Fruit fly (Drosophila melanogaster) whole organism, prepupa: ENCODE data around the gene CG12010.

Experiments
- Blimp-1 ChIP-seq: fragments of 200-800 bp; sonication (Bioruptor generic); optimal IDR thresholded peaks from 3 replicates; lab custom pipeline; 2017; ENCODE audit warnings: missing biosample characterization, missing genetic modification characterization, mild to moderate bottlenecking, moderate library complexity, missing genetic modification reagents
- CG10631 ChIP-seq: fragments of 200-800 bp; sonication (Bioruptor generic); optimal IDR thresholded peaks from 2 replicates; lab custom pipeline; 2016; ENCODE audit warnings: missing biosample characterization, missing genetic modification characterization
- CG10669 ChIP-seq: fragments of 200-800 bp; sonication (Bioruptor generic); optimal IDR thresholded peaks from 3 replicates; lab custom pipeline; 2018; ENCODE audit warnings: missing biosample characterization, mild to moderate bottlenecking, missing genetic modification characterization, moderate library complexity
- CG11294 ChIP-seq: fragments of 200-800 bp; sonication (Bioruptor generic); IDR thresholded peaks from 2 replicates; pipeline ENCODE4 v1.3.6; 2022; ENCODE audit warnings: missing biosample characterization, missing genetic modification characterization
- CG11762 ChIP-seq: fragments of 200-800 bp; sonication (Bioruptor generic); optimal IDR thresholded peaks from 3 replicates; lab custom pipeline; 2016; ENCODE audit warnings: missing biosample characterization, missing genetic modification characterization; ENCODE audit not compliant: insufficient read depth
- CG11902 ChIP-seq: fragments of 200-800 bp; sonication (Bioruptor generic); optimal IDR thresholded peaks from 3 replicates; lab custom pipeline; 2016; ENCODE audit warnings: missing biosample characterization, missing genetic modification characterization
- CG16779 ChIP-seq: fragments of 200-800 bp; sonication (Bioruptor generic); optimal IDR thresholded peaks from 3 replicates; lab custom pipeline; 2017; ENCODE audit warnings: missing biosample characterization, mild to moderate bottlenecking, missing genetic modification characterization
- CG3032 ChIP-seq: fragments of 200-800 bp; optimal IDR thresholded peaks from 2 replicates; lab custom pipeline; 2019; ENCODE audit warnings: missing biosample characterization, mild to moderate bottlenecking, missing genetic modification characterization, moderate library complexity
- CG31627 ChIP-seq: fragments of 200-800 bp; sonication (Bioruptor generic); optimal IDR thresholded peaks from 3 replicates; lab custom pipeline; 2016; ENCODE audit warnings: missing biosample characterization, missing genetic modification characterization
- CG32006 ChIP-seq: fragments of 200-800 bp; sonication (Bioruptor generic); optimal IDR thresholded peaks from 3 replicates; lab custom pipeline; 2017; ENCODE audit warnings: missing biosample characterization, mild to moderate bottlenecking, missing genetic modification characterization
- CG34406 ChIP-seq: fragments of 200-800 bp; sonication (Bioruptor generic); optimal IDR thresholded peaks from 3 replicates; lab custom pipeline; 2016; ENCODE audit warnings: missing biosample characterization, missing genetic modification characterization
- CG3919 ChIP-seq: fragments of 200-800 bp; sonication (Bioruptor generic); optimal IDR thresholded peaks from 3 replicates; lab custom pipeline; 2016; ENCODE audit warnings: missing biosample characterization, missing genetic modification characterization
- CG4318 ChIP-seq: fragments of 200-800 bp; sonication (Bioruptor generic); optimal IDR thresholded peaks from 3 replicates; lab custom pipeline; 2017; ENCODE audit warnings: missing biosample characterization, mild to moderate bottlenecking, missing genetic modification characterization
- CG6163 ChIP-seq: fragments of 200-800 bp; sonication (Bioruptor generic); IDR thresholded peaks from 3 replicates; pipeline ENCODE4 v1.3.6; 2022; ENCODE audit warnings: missing biosample characterization, missing genetic modification characterization
- CG6808 ChIP-seq: fragments of 200-800 bp; sonication (Bioruptor generic); optimal IDR thresholded peaks from 3 replicates; lab custom pipeline; 2017; ENCODE audit warnings: missing biosample characterization, missing genetic modification characterization, mild to moderate bottlenecking, moderate library complexity, missing genetic modification reagents
- CG6854 ChIP-seq: fragments of 200-800 bp; sonication (Bioruptor generic); optimal IDR thresholded peaks from 2 replicates; lab custom pipeline; 2017; ENCODE audit warnings: missing biosample characterization, mild to moderate bottlenecking, missing genetic modification characterization
- CG7368 ChIP-seq: fragments of 200-800 bp; sonication (Bioruptor generic); optimal IDR thresholded peaks from 3 replicates; lab custom pipeline; 2016; ENCODE audit warnings: missing biosample characterization, missing genetic modification characterization
- CG8119 ChIP-seq: fragments of 200-800 bp; sonication (Bioruptor generic); IDR thresholded peaks from 3 replicates; pipeline ENCODE4 v1.3.6; 2022; ENCODE audit warnings: missing biosample characterization, missing genetic modification characterization
- CG8319 ChIP-seq: fragments of 200-800 bp; sonication (Bioruptor generic); optimal IDR thresholded peaks from 3 replicates; lab custom pipeline; 2016; ENCODE audit warnings: missing biosample characterization, missing genetic modification characterization
- CG9139 ChIP-seq: fragments of 200-800 bp; sonication (Bioruptor generic); optimal IDR thresholded peaks from 3 replicates; lab custom pipeline; 2017; ENCODE audit warnings: missing biosample characterization, mild to moderate bottlenecking, missing genetic modification characterization
- Eip75B ChIP-seq: fragments of 200-800 bp; sonication (Bioruptor generic); optimal IDR thresholded peaks from 3 replicates; lab custom pipeline; 2016; ENCODE audit warnings: missing biosample characterization, missing genetic modification characterization
- Eip93F ChIP-seq: fragments of 200-800 bp; sonication (Bioruptor generic); optimal IDR thresholded peaks from 2 replicates; lab custom pipeline; 2016; ENCODE audit warnings: missing biosample characterization, mild to moderate bottlenecking, missing genetic modification characterization
- Ets21C ChIP-seq: fragments of 200-800 bp; sonication (Bioruptor generic); optimal IDR thresholded peaks from 3 replicates; lab custom pipeline; 2016; ENCODE audit warnings: missing biosample characterization, missing genetic modification characterization
- Ets96B ChIP-seq: fragments of 200-800 bp; optimal IDR thresholded peaks from 2 replicates; lab custom pipeline; 2019; ENCODE audit warnings: missing biosample characterization, mild to moderate bottlenecking, missing genetic modification characterization, moderate library complexity
- Hr38 ChIP-seq: sonication (Bioruptor generic); optimal IDR thresholded peaks from 2 replicates; lab custom pipeline; 2016; ENCODE audit warnings: missing biosample characterization, missing genetic modification characterization
- Hr4 ChIP-seq: fragments of 200-800 bp; sonication (Bioruptor generic); optimal IDR thresholded peaks from 3 replicates; lab custom pipeline; 2016; ENCODE audit warnings: missing biosample characterization, missing genetic modification characterization
- Lpt ChIP-seq: fragments of 200-800 bp; sonication (Bioruptor generic); optimal IDR thresholded peaks from 3 replicates; lab custom pipeline; 2016; ENCODE audit warnings: missing biosample characterization, missing genetic modification characterization
- Met ChIP-seq: fragments of 200-800 bp; sonication (Bioruptor generic); optimal IDR thresholded peaks from 3 replicates; lab custom pipeline; 2016; ENCODE audit warnings: missing biosample characterization, missing genetic modification characterization
- OdsH ChIP-seq: fragments of 200-800 bp; sonication (Bioruptor generic); optimal IDR thresholded peaks from 3 replicates; lab custom pipeline; 2016; ENCODE audit warnings: missing biosample characterization, missing genetic modification characterization
- Sox102F ChIP-seq: fragments of 200-800 bp; sonication (Bioruptor generic); optimal IDR thresholded peaks from 2 replicates; lab custom pipeline; 2016; ENCODE audit warnings: missing biosample characterization, mild to moderate bottlenecking, missing genetic modification characterization
- Sox15 ChIP-seq: fragments of 200-800 bp; sonication (Bioruptor generic); optimal IDR thresholded peaks from 3 replicates; lab custom pipeline; 2016; ENCODE audit warnings: missing biosample characterization, missing genetic modification characterization
- acj6 ChIP-seq: fragments of 200-800 bp; sonication (Bioruptor generic); optimal IDR thresholded peaks from 3 replicates; lab custom pipeline; 2016; ENCODE audit warnings: missing biosample characterization, missing genetic modification characterization
- cyc ChIP-seq: fragments of 200-800 bp; sonication (Bioruptor generic); optimal IDR thresholded peaks from 3 replicates; lab custom pipeline; 2016; ENCODE audit warnings: missing biosample characterization, missing genetic modification characterization
- dsx ChIP-seq: fragments of 200-800 bp; optimal IDR thresholded peaks from 3 replicates; lab custom pipeline; 2019; ENCODE audit warnings: missing biosample characterization, mild to moderate bottlenecking, missing genetic modification characterization, moderate library complexity; ENCODE audit not compliant: poor library complexity, severe bottlenecking
- eg ChIP-seq: fragments of 200-800 bp; sonication (Bioruptor generic); IDR thresholded peaks from 3 replicates; pipeline ENCODE4 v1.3.6; 2022; ENCODE audit warnings: missing biosample characterization, missing genetic modification characterization
- esn ChIP-seq: fragments of 200-800 bp; sonication (Bioruptor generic); optimal IDR thresholded peaks from 2 replicates; lab custom pipeline; 2016; ENCODE audit warnings: missing biosample characterization, mild to moderate bottlenecking, missing genetic modification characterization, moderate library complexity
- fd59A ChIP-seq: fragments of 200-800 bp; sonication (Bioruptor generic); optimal IDR thresholded peaks from 2 replicates; lab custom pipeline; 2017; ENCODE audit warnings: missing biosample characterization, mild to moderate bottlenecking, missing genetic modification characterization, missing genetic modification reagents
- fd85E ChIP-seq: fragments of 200-800 bp; sonication (Bioruptor generic); optimal IDR thresholded peaks from 3 replicates; lab custom pipeline; 2016; ENCODE audit warnings: missing biosample characterization, missing genetic modification characterization
- fkh ChIP-seq: fragments of 200-800 bp; sonication (Bioruptor generic); optimal IDR thresholded peaks from 3 replicates; lab custom pipeline; 2017; ENCODE audit warnings: missing biosample characterization, mild to moderate bottlenecking, missing genetic modification characterization, moderate library complexity
- net ChIP-seq: fragments of 200-800 bp; sonication (Bioruptor generic); optimal IDR thresholded peaks from 3 replicates; lab custom pipeline; 2016; ENCODE audit warnings: missing biosample characterization, missing genetic modification characterization
- salr ChIP-seq, 2 experiments: fragments of 200-800 bp; sonication (Bioruptor generic); optimal IDR thresholded peaks; 3 replicates each; lab custom pipeline; 2016 to 2018; ENCODE audit warnings: missing biosample characterization in 2 of 2, missing genetic modification characterization in 2 of 2, mild to moderate bottlenecking in 1 of 2
- spab ChIP-seq: fragments of 200-800 bp; sonication (Bioruptor generic); optimal IDR thresholded peaks from 2 replicates; lab custom pipeline; 2017; ENCODE audit warnings: missing biosample characterization, mild to moderate bottlenecking, missing genetic modification characterization, missing genetic modification reagents
- ss ChIP-seq, 2 experiments: fragments of 200-800 bp; sonication (Bioruptor generic); optimal IDR thresholded peaks; 2 replicates in 1 of 2; 3 replicates in 1 of 2; lab custom pipeline; 2017 to 2018; ENCODE audit warnings: mild to moderate bottlenecking in 2 of 2, missing biosample characterization in 2 of 2, missing genetic modification characterization in 2 of 2, moderate library complexity in 1 of 2
- svp ChIP-seq: fragments of 200-800 bp; sonication (Bioruptor generic); peaks from one replicate; lab custom pipeline; 2016; ENCODE audit warnings: missing biosample characterization, missing genetic modification characterization
- topi ChIP-seq: fragments of 200-800 bp; sonication (Bioruptor generic); optimal IDR thresholded peaks from 3 replicates; lab custom pipeline; 2016; ENCODE audit warnings: missing biosample characterization, missing genetic modification characterization
- vri ChIP-seq: fragments of 200-800 bp; sonication (Bioruptor generic); optimal IDR thresholded peaks from 3 replicates; lab custom pipeline; 2016; ENCODE audit warnings: missing biosample characterization, mild to moderate bottlenecking, missing genetic modification characterization

The CG12010 gene

dm6 chr3L:3394854-3395723, 21.0 kb downstream of the CG12010 start (continued):
- peak; percentile 95 for TF ChIP-seq Ets96B (tag; lab: Kevin White, UChicago)
- peak; percentile 92 for TF ChIP-seq CG6808
- peak; percentile 95 for TF ChIP-seq CG10669 (GFP tag; lab: Kevin White, UChicago)
- peak; percentile 97 for TF ChIP-seq ss (GFP tag; optimal IDR thresholded peaks at IDR 0.05; lab: Kevin White, UChicago)
- TF ChIP-seq CG3032 = peak; percentile 96
- peak; percentile 98 for TF ChIP-seq CG31627 (GFP tag; lab: Kevin White, UChicago)
- peak; percentile 98 for TF ChIP-seq OdsH (GFP tag; lab: Kevin White, UChicago)
- TF ChIP-seq CG9139 (GFP tag; lab: Kevin White, UChicago) = peak; percentile 93
- peak; percentile 31 for TF ChIP-seq Hr38 (GFP tag; lab: Kevin White, UChicago)
- peak; percentile 86 for TF ChIP-seq Hr4 (GFP tag; lab: Kevin White, UChicago)
- TF ChIP-seq, all 60 proteins: peak for 60

- TF ChIP-seq Ets21C (GFP tag; lab: Kevin White, UChicago) (peak; percentile 58), Sox102F (GFP tag; lab: Kevin White, UChicago) (peak; percentile 77), CG10631 (GFP tag; lab: Kevin White, UChicago) (peak; percentile 88), eg (GFP tag; lab: Robert Waterston, UW) (peak; percentile 92), CG3919 (peak; percentile 89), CG6808 (peak; percentile 89), fkh (GFP tag; lab: Kevin White, UChicago) (peak; percentile 22), fd85E (peak; percentile 22), Hr38 (GFP tag; lab: Kevin White, UChicago) (no peak), CG16779 (tag; lab: Kevin White, UChicago) (peak; percentile 84), svp (GFP tag; lab: Kevin White, UChicago) (peak; percentile 85), fd59A (GFP tag; lab: Kevin White, UChicago) (peak; percentile 83), dsx (GFP tag; lab: Kevin White, UChicago) (peak; percentile 87), CG4318 (GFP tag; lab: Kevin White, UChicago) (peak; percentile 89), Eip75B (GFP tag; lab: Kevin White, UChicago) (peak; percentile 83), CG11762 (GFP tag; lab: Kevin White, UChicago) (peak; percentile 81), CG34406 (peak; percentile 85), CG9139 (GFP tag; lab: Kevin White, UChicago) (peak; percentile 67), CG6163 (GFP tag; lab: Robert Waterston, UW) (peak; percentile 93), salr (GFP tag; optimal IDR thresholded peaks at IDR 0.05; lab: Kevin White, UChicago) (peak; percentile 66 to 87), esn (GFP tag; lab: Kevin White, UChicago) (peak; percentile 81), CG3032 (peak; percentile 93), spab (GFP tag; lab: Kevin White, UChicago) (peak; percentile 84), net (GFP tag; lab: Kevin White, UChicago) (peak; percentile 84), acj6 (peak; percentile 87), Sox15 (GFP tag; lab: Kevin White, UChicago) (peak; percentile 59), CG32006 (peak; percentile 95), CG11294 (GFP tag; lab: Robert Waterston, UW) (peak; percentile 54; the same call in 1 of the 2 replicates), OdsH (GFP tag; lab: Kevin White, UChicago) (peak; percentile 89), Lpt (GFP tag; lab: Kevin White, UChicago) (peak; percentile 81), CG6854 (peak; percentile 27), Met (peak; percentile 79), Blimp-1 (GFP tag; lab: Kevin White, UChicago) (peak; percentile 62), CG7368 (GFP tag; lab: Kevin White, UChicago) (peak; percentile 68), vri (GFP tag; lab: Kevin White, UChicago) (peak; percentile 35), CG8319 (GFP tag; lab: Kevin White, UChicago) (peak; percentile 73), Hr4 (GFP tag; lab: Kevin White, UChicago) (peak; percentile 90), cyc (GFP tag; lab: Kevin White, UChicago) (peak; percentile 75), CG8119 (GFP tag; lab: Robert Waterston, UW) (peak; percentile 92), CG31627 (GFP tag; lab: Kevin White, UChicago) (peak; percentile 68), CG11902 (peak; percentile 38), Eip93F (GFP tag; lab: Kevin White, UChicago) (no peak), topi (peak; percentile 80)
These were observed 22.0 kb downstream of the CG12010 start for dm6 chr3L:3396056-3396455.
